Fruit fly (Drosophila melanogaster) S2 (cell line): ENCODE data around the gene CG10657.

Experiments
- CG8478 ChIP-seq: fragments of >200 bp; optimal IDR thresholded peaks from 2 replicates; lab custom pipeline; 2018
- CTCF ChIP-seq, 2 experiments: fragments of >200 bp; optimal IDR thresholded peaks; 2 replicates each; lab custom pipeline; 2018

DNA sequence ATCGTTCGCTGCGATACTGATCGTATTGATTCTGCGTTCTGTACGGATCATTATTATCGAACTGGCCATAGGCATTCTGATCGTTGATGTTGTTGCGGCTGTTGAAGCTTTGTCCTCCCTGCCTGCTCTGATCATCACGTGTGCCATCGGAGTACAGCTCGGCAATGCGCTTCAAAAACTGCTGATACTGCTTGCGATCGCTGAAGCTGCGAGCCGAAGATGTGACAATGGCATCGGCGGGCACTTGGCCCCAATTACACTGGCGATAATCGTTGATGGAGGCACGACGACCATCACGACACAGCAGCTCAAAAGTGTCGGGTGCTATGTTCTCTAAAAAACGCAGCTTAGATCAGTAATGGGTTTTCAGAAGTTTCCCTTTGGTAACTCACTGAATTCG is 35.2 kb upstream of the CG10657 start:
- TF ChIP-seq CTCF (optimal IDR thresholded peaks at IDR 0.05; lab: Kevin White, UChicago) (no peak), CG8478 (lab: Kevin White, UChicago) (no peak)
